Worm (Caenorhabditis elegans) whole organism, L4/young adult: ENCODE results near the gene ain-1.

ENCODE experiments used
- W03F9.2 ChIP-seq: fragments of 150-350 bp; optimal IDR thresholded peaks from 2 replicates; lab custom pipeline; 2014; ENCODE audit warnings: missing biosample characterization, missing genetic modification characterization
- dao-5 ChIP-seq: sonication (generic microtip); optimal IDR thresholded peaks from 2 replicates; lab custom pipeline; 2016; ENCODE audit warnings: missing genotype, missing genetic modification characterization, moderate library complexity, missing compliant biosample characterization

- TF ChIP-seq dao-5 (tag; lab: Kevin White, UChicago) (no peak), W03F9.2 (tag; lab: Kevin White, UChicago) (no peak)
Measured at ce11 chrX:16633052-16633451, 19.8 kb downstream of the ain-1 start, which contains the start of gene C06G1.1.
